Worm (Caenorhabditis elegans) whole organism, L4/young adult: ENCODE measurements around the gene C48B4.7.

ENCODE experiments used
- W03F9.2 ChIP-seq: fragments of 150-350 bp; optimal IDR thresholded peaks from 2 replicates; lab custom pipeline; 2014; ENCODE audit warnings: missing biosample characterization, missing genetic modification characterization
- him-1 ChIP-seq: sonication (generic microtip); optimal IDR thresholded peaks from 2 replicates; lab custom pipeline; 2016; ENCODE audit warnings: missing genotype, missing genetic modification reagents, missing genetic modification characterization, missing compliant biosample characterization

DNA sequence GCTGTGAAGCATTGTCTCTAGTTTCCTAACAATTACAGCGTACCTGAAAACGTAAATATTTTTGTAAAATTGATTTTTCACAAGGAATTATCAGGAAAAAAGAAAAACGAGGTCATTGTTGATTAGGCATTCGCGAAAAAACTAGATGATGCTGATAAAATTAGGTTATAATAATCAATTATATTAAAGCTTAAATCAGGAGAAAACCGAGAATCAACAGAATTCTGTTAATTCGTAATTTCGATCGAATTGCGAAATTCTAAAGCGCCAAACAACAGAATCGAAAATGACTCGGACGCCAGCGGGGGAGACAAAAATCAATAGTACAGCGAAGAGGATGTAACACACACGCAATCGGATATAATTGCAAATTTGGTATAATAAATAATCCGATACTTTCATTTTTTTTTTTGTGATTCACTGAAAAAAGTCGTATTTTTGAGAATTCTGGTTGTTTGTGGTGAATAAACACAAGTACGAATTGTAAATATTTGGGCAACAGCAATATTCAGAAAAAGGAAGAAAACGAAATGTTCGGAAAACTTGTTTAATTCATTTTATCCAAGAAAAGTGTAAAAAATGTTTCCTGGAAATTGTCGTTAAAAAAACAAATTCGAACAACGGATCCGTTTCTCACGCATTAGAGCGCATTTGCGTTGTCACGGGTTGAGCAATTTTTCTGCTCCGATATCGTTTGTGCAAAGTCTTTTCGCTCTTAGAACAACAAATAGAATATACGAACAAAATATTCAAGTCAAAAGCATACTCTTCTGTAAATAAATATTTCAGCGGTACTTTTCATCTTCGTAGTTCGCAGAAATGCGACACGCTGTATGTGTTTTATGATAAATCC is 21.0 kb upstream of the C48B4.7 start, which contains the start of gene ced-7:
- TF ChIP-seq W03F9.2 (no peak), him-1 (no peak)
